Worm (Caenorhabditis elegans): ENCODE results near the gene F20H11.1.

- TF ChIP-seq nhr-76 (tag; optimal IDR thresholded peaks at IDR 0.05) (no peak), blmp-1 (tag; optimal IDR thresholded peaks at IDR 0.05) (no peak), mab-5 (tag; optimal IDR thresholded peaks at IDR 0.05) (no peak), zip-8 (tag; optimal IDR thresholded peaks at IDR 0.05) (no peak), elt-1 (tag; optimal IDR thresholded peaks at IDR 0.05; ENCODE audit: borderline replicate concordance, insufficient read depth) (no peak), lsy-2 (tag; optimal IDR thresholded peaks at IDR 0.05) (no peak), snpc-4 (tag; optimal IDR thresholded peaks at IDR 0.05) (no peak), lin-13 (tag; optimal IDR thresholded peaks at IDR 0.05) (no peak)
Measured at ce11 chrIII:6603185-6603584, 11.2 kb upstream of the F20H11.1 start.
